Fruit fly (Drosophila melanogaster) Kc167 (cell line): ENCODE data around the gene nbs.

ENCODE experiments used
- Myc ChIP-seq: fragments of >200 bp; optimal IDR thresholded peaks from 2 replicates; lab custom pipeline; 2017; ENCODE audit warnings: missing external identifiers
- Sin3A ChIP-seq: fragments of >200 bp; optimal IDR thresholded peaks from 2 replicates; lab custom pipeline; 2018; ENCODE audit warnings: missing external identifiers
- h ChIP-seq: fragments of >200 bp; optimal IDR thresholded peaks from 3 replicates; lab custom pipeline; 2018; ENCODE audit warnings: missing external identifiers
- insv ChIP-seq: fragments of >200 bp; optimal IDR thresholded peaks from 3 replicates; lab custom pipeline; 2018; ENCODE audit warnings: missing external identifiers
- psq ChIP-seq: fragments of >200 bp; optimal IDR thresholded peaks from 2 replicates; lab custom pipeline; 2017; ENCODE audit warnings: missing external identifiers
- ttk ChIP-seq: sonication (Bioruptor generic); optimal IDR thresholded peaks from 2 replicates; lab custom pipeline; 2017; ENCODE audit warnings: missing external identifiers

Gene nbs

DNA sequence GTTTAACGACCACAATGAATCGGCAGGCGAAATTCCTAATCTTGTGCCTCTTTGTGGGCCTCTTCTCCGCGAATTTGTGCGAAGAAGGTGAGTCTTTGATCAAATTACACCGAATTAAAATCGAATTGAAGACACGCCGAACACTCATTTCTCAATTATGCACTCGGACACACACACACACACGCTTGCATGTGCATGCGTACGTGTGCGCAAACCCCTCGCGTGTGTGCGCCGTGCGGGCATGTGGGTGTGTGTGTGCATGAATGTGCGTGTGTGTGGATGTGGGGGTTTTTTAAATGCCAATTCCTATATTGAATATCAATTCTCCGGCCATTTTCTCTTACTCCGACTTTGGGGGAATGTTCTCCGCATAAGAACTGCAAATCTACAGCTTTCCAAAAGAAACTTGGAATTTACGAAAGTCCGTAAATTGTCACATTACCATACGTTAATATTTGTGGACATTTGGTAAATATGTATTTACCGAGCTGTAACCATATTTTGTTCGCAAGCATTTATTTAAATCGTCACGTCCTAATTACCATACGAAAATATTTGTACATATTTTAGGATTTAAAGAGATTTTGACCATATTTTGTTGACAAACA, 8.4 kb downstream of the nbs start:
- TF ChIP-seq insv (lab: Kevin White, UChicago) (no peak), psq (lab: Kevin White, UChicago) (no peak), h (lab: Kevin White, UChicago) (no peak), Myc (no peak), ttk (lab: Kevin White, UChicago) (no peak), Sin3A (no peak)

DNA sequence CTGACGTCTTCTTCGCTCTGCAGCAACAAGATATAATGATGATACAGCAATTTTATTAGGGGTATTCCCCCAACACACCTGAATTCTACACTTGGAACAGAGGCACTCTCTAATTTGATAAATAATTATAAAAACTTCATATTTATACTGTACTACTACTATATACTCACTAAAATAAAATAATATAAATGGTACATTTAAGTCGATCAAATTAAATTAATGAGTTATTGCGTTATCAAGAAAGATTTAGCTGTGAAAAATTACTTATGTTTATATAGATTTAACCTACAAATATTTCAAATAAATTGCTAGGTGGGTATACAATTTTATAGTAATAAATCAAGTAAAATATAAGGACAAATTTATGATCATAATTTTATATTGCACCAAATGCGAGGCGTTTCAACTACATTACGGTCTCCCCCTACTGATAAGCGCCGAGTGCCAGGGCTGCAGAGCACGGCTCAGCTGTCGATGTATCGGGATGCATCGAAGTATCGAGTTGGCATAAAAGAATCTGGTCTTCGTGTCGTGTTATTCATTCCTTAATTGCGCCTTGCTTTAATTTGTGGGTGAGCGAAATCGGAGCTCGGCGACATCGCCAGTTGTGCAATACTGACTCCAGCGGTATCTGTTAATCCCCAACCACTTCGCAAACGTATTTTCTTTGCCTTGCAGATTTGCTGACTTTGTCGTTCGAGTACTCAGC, 9.0 kb downstream of the nbs start, which contains the start of gene vsg:
Gene vsg (plus strand): TSS at position 497 of the 709 bp plus-strand sequence.
- TF ChIP-seq ttk (lab: Kevin White, UChicago), result no peak
- TF ChIP-seq insv (lab: Kevin White, UChicago), result no peak
- no peak for TF ChIP-seq h (lab: Kevin White, UChicago)

DNA sequence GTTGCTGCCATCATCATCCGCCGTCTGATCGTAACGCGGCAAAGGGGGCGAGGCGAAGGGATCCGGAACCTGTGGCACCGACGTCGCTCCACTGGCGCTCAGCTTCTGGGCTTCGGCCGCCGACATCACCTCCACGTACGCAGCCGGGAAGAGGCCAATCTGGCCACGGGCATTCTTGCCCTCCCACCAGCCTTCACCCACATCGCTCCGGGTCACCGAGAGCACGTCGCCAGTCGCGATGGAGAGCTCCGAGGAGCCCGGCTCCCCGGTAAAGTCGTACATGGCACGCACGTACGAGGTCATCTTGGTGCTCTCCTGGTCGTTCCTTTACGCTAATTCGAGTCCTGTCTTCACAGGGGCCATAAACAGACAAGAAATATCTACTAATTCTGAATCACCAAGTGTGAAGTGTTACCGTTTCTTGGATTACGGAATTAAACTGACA, 9.6 kb downstream of the nbs start, which contains the start of gene SH3PX1:
Gene SH3PX1 (minus strand): TSS at position 445 of the 445 bp plus-strand sequence.
- no peak for TF ChIP-seq ttk (lab: Kevin White, UChicago)

DNA sequence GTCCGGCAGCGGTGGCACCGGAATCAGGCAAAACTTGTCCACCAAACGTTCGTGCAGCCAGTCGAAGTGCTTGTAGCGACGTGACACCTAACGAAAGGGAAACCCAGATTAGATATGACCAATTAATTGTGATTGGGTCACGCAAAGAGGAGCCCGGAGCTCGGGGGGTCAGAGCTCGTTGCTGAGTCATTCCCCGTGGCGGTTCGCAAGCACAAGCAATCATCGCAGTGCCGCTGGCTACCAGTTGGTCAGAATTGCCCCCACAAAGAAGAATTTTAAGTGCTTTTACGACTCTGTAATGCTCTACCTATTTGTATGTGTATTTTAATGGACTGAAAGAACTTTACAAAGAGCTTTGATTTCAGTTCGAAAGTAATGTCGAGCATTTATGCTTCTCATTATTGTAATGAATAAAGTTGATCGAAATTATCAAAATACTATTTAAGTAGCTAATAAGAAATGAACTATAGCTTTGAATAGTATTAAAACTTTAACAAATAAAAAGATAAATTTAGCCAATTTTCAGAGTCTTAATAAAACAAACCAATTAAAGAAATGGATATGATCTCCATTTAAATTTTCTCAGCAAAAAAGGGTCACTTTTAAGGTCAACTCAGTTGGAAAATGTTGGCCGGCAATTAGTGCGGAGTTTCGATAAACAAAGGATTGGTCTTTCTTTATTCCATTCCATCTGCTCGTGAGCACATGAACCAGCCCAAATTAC, 10.8 kb downstream of the nbs start:
- no peak for TF ChIP-seq psq (lab: Kevin White, UChicago)
- TF ChIP-seq h (lab: Kevin White, UChicago), result no peak
- no peak for TF ChIP-seq Myc
- no peak for TF ChIP-seq ttk (lab: Kevin White, UChicago)

DNA sequence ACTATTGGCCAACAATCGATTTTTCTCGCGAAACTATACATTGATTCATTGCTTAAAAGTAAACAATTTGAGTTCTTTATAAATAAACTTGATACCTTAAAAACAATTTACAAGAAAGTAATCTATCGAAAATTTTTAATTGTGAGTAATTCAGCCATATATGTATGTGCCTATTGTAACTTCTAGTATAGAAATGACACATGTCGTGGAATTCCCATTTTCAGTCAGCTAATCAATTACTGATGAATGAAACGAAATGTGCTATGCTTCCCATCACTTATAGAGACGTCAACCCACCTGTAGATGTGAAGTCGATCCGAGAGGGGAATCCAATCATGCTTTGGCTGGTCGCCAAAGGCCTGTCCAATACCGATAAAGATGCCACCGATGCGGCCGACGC, 11.8 kb downstream of the nbs start:
- TF ChIP-seq insv (lab: Kevin White, UChicago) (no peak), Sin3A (no peak), h (lab: Kevin White, UChicago) (no peak), Myc (no peak), psq (lab: Kevin White, UChicago) (no peak), ttk (lab: Kevin White, UChicago) (no peak)

DNA sequence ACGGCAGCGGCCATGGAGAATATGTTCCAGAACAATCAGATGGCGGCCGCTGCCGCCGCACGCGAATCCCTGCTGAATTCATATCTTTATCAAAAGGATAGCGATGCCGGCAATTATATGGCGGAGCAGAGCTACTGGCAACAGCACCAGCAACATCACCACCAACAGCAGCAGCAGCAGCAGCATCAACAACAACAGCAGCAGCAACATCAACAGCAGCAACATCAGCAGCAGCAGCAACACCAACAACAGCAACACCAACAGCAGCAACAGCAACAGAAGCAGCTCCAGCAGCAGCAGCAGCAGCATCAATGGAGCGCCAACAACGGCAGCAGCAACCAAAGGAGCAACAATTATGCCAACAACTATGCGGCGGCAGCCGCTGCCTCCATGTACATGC, 14.2 kb downstream of the nbs start:
- TF ChIP-seq Myc (no peak), Sin3A (no peak), psq (lab: Kevin White, UChicago) (no peak), h (lab: Kevin White, UChicago) (no peak), ttk (lab: Kevin White, UChicago) (no peak), insv (lab: Kevin White, UChicago) (no peak)

DNA sequence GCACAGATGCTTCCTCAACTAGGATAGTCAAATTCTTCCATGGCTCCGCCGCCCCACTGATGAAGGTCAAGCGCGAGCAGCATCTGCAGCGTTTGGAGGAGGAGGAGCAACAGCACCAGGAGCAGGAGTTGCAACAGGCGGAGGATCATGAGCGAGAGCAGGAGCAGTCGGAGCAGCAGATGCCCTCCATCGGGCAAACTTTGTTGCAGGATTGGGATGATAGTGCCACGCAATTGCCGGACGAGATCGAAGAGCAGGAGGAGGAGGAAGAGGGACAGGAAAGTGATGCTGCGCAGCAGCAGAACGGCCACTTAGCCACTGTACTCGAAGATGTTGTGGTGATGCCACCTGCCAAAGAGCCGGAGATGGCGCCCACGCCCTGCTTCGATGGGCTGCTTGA, 17.4 kb downstream of the nbs start:
- no peak for TF ChIP-seq Sin3A
- TF ChIP-seq psq (lab: Kevin White, UChicago), result no peak
- TF ChIP-seq ttk (lab: Kevin White, UChicago), result no peak
- no peak for TF ChIP-seq insv (lab: Kevin White, UChicago)
- TF ChIP-seq h (lab: Kevin White, UChicago), result no peak
- no peak for TF ChIP-seq Myc

DNA sequence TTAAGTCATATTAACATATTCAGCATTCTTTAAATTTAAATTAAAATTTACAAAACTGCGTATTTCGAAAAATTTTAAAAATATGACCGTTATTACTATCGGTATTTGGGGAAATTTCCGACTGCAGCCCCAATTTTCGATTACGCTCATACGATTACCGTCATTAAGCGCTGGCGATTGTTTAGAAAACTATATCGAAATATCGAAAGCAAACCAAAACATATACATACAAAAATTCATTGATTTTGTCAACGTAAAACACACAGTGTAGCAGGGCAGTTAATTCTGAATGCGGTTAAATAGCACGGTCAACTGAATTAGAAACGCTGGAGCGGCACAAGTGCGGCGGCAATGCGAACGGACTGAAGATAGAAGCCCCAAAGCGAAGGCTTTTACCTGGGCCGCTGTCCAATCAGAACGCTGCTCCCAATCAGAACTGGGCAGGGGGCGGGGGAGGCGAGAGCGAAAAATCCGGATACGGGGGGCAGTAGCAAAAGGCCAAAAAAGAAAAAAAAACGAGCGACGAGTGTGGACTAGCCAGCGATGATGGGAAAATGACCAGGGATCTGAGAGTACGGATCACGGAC, 18.7 kb downstream of the nbs start, which contains the start of gene CG16711:
Gene CG16711 (plus strand): TSS at position 170 of the 587 bp plus-strand sequence.
- no peak for TF ChIP-seq ttk (lab: Kevin White, UChicago)
- TF ChIP-seq Sin3A, result no peak
- TF ChIP-seq h (lab: Kevin White, UChicago), result no peak
- TF ChIP-seq Myc, result no peak
- TF ChIP-seq insv (lab: Kevin White, UChicago), result no peak
- TF ChIP-seq psq (lab: Kevin White, UChicago), result no peak

DNA sequence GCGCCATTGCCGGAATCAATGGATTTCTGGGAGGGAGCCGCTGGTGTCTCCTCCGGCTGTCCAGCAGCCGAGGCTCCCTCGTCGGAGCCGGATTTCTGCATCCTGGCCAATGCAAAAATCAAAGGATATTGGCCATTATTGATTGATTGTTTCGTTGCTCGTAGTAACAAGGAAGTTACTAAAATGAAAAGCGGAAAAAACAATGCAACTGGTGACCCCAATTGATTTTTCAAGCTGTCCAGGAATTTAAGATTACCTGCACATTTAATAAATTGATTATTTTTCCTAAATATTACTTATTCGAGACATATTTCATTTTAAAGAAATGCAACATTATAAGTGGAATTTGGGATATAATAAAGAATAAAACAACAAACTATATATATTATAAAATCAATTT, 19.5 kb downstream of the nbs start, which contains the start of gene CG6761:
Gene CG6761 (minus strand): TSS at position 101 of the 400 bp plus-strand sequence.
- no peak for TF ChIP-seq Myc
- TF ChIP-seq Sin3A, result no peak
- TF ChIP-seq insv (lab: Kevin White, UChicago), result no peak
- no peak for TF ChIP-seq ttk (lab: Kevin White, UChicago)
- TF ChIP-seq h (lab: Kevin White, UChicago), result no peak
- no peak for TF ChIP-seq psq (lab: Kevin White, UChicago)

DNA sequence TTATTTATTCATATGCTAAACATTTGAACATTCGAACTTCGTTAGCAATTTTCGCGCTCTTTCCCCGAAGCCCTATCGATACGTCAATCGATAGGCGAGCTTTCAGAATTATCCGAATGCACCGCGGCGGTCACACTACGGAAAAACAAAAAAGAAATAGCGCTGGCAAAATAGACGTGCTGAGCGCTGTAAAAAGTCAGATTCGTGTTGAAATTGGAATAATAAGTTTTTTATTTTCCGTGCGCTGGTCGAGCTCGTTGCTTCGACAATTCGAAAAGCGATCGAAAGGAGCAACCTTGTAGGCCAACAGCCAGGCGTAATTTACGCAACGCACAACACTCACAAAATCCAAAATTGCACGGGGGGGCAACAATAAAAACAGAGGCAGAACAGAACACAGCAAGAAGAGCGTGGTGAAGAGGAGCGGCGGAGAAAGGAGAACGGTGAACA, 24.8 kb downstream of the nbs start, which contains the start of gene Ubc4:
Gene Ubc4 (plus strand): TSS at position 144 of the 450 bp plus-strand sequence.
- TF ChIP-seq ttk (lab: Kevin White, UChicago), result no peak
- TF ChIP-seq h (lab: Kevin White, UChicago), result no peak
- no peak for TF ChIP-seq psq (lab: Kevin White, UChicago)
- no peak for TF ChIP-seq Sin3A
- TF ChIP-seq Myc, result no peak
- TF ChIP-seq insv (lab: Kevin White, UChicago), result no peak

DNA sequence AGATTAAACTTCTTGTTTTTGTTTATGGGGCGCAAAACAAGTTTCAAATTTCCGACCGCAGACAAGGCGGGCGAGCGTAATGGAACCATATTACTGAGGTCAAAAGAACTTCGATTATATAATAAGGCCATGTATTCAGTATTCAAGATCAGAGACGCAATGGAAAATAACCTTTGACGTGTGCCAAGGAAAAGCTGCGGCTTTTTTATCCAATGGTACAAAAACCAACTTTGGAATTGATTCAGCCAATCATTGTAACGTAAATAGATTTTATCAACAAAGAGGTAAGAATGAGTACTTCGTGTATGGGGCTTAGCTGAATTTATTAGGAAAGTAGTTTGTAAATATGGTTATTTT, 25.5 kb downstream of the nbs start:
- TF ChIP-seq insv (lab: Kevin White, UChicago) (no peak), psq (lab: Kevin White, UChicago) (no peak), Sin3A (no peak), h (lab: Kevin White, UChicago) (no peak), Myc (no peak), ttk (lab: Kevin White, UChicago) (no peak)
